Worm (Caenorhabditis elegans) whole organism, early embryonic: Measurements from ENCODE around the gene T06A1.1.

ENCODE experiments used
- ama-1 ChIP-seq: fragments of 150-350 bp; optimal IDR thresholded peaks from 2 replicates; lab custom pipeline; 2014
- ceh-13 ChIP-seq: fragments of 200-800 bp; sonication (Bioruptor generic); optimal IDR thresholded peaks from 2 replicates; lab custom pipeline; 2018; ENCODE audit warnings: mild to moderate bottlenecking, missing genetic modification characterization, missing compliant biosample characterization
- flt-1 ChIP-seq: fragments of 200-800 bp; sonication (Bioruptor generic); IDR thresholded peaks from 2 replicates; pipeline ENCODE4 v1.3.6; 2022; ENCODE audit warnings: missing genetic modification characterization, missing compliant biosample characterization
- hmbx-1 ChIP-seq: sonication (generic microtip); optimal IDR thresholded peaks from 2 replicates; lab custom pipeline; 2016; ENCODE audit warnings: mild to moderate bottlenecking, missing genetic modification characterization, missing compliant biosample characterization
- sea-1 ChIP-seq: fragments of 200-800 bp; sonication (Bioruptor generic); conservative IDR thresholded peaks from 2 replicates; pipeline ENCODE4 v1.3.6; 2022; ENCODE audit warnings: missing genetic modification characterization, missing compliant biosample characterization
- tbx-11 ChIP-seq: fragments of 200-800 bp; sonication (Bioruptor generic); IDR thresholded peaks from 2 replicates; pipeline ENCODE4 v1.3.6; 2022; ENCODE audit warnings: missing genetic modification characterization, missing compliant biosample characterization
- tra-4 ChIP-seq: sonication (generic microtip); optimal IDR thresholded peaks from 2 replicates; lab custom pipeline; 2017; ENCODE audit warnings: missing genetic modification characterization, missing compliant biosample characterization

DNA sequence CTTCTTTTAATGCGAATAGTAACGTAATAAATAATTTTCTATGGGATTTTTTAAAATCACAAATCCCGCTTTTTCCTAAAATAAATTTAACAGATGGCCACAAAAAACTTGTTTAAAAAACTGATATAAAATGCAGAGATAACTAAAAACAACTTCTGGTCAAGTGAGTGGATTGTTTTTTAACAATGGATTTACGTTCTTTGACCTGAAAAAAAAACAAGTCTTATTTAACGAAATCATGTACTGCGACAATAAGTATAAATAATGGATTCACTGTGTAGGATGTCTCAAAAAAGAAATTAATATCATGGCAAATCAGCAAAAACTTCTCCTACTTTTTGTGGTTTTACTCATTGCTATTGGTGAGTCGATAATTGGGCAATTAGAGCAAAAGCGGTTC lies 31.7 kb upstream of the T06A1.1 start, which contains the start of gene fipr-25:
- TF ChIP-seq tra-4 (tag; lab: Kevin White, UChicago), result no peak
- no peak for TF ChIP-seq ama-1 (lab: Kevin White, UChicago)
- no peak for TF ChIP-seq tbx-11 (GFP tag; lab: Robert Waterston, UW)
- no peak for TF ChIP-seq ceh-13 (GFP tag; lab: Kevin White, UChicago)
- no peak for TF ChIP-seq flt-1 (GFP tag; lab: Robert Waterston, UW)
- no peak for TF ChIP-seq sea-1 (GFP tag; lab: Robert Waterston, UW)
- no peak for TF ChIP-seq hmbx-1 (tag; lab: Kevin White, UChicago)
